Fruit fly (Drosophila melanogaster) whole organism: ENCODE measurements around the gene CG32588.

Experiments
- pan ChIP-seq: fragments of >200 bp; optimal IDR thresholded peaks from 2 replicates; lab custom pipeline; 2017
- psq ChIP-seq: fragments of >200 bp; optimal IDR thresholded peaks from 2 replicates; lab custom pipeline; 2017

DNA sequence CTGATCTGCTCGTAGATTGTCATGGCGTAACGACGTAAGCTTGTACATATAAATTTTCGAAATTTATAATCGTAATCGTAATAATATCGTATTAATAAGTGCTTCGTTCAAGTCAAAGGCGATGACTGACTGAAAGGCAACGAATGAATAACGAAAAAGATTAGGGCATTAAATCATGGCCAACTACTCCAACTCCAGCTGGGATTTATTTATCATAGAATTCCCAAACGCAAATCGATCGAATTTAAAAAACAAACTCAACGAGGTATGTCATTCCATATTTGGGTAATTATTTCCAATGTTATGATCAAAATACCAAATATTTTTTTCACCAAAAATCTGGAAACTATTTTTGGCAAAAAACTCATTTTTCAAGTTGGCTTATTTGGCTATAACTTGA is 14.6 kb upstream of the CG32588 start, which contains the start of gene CG43075:
- no peak for TF ChIP-seq psq (lab: Kevin White, UChicago)
- TF ChIP-seq pan (lab: Kevin White, UChicago): no peak
